Worm (Caenorhabditis elegans): Measurements from ENCODE around the gene Y62H9A.15.

Y62H9A.15 gene

ce11 chrX:11910046-11910445, at the start of gene Y62H9A.15:
TSS of gene Y62H9A.15 (minus strand) at chrX:11910145.
- TF ChIP-seq aha-1 (tag) (peak; percentile 6), tag-97 (GFP tag; IDR thresholded peaks at IDR 0.05) (no peak), nhr-28 (tag; optimal IDR thresholded peaks at IDR 0.05) (peak; percentile 19), vab-7 (GFP tag; IDR thresholded peaks at IDR 0.05) (no peak), daf-16 (GFP tag; optimal IDR thresholded peaks at IDR 0.05) (no peak), daf-16 (tag; optimal IDR thresholded peaks at IDR 0.05) (peak; percentile 58), lin-13 (GFP tag; optimal IDR thresholded peaks at IDR 0.05) (no peak), hlh-11 (tag; optimal IDR thresholded peaks at IDR 0.05) (peak; percentile 28), mxl-2 (GFP tag; conservative IDR thresholded peaks at IDR 0.05) (no peak), dmd-6 (GFP tag; IDR thresholded peaks at IDR 0.05) (peak; percentile 33; the same call in 1 of the 2 replicates), F37D6.2 (tag; optimal IDR thresholded peaks at IDR 0.05) (no peak), mdl-1 (tag; optimal IDR thresholded peaks at IDR 0.05) (peak in 1 of 2 experiments; percentile 25), snpc-4 (tag; optimal IDR thresholded peaks at IDR 0.05) (no peak), dve-1 (tag; optimal IDR thresholded peaks at IDR 0.05; ENCODE audit: insufficient read depth) (peak; percentile 18), zip-11 (GFP tag; IDR thresholded peaks at IDR 0.05) (no peak), ztf-7 (tag; optimal IDR thresholded peaks at IDR 0.05) (no peak), pqm-1 (tag; optimal IDR thresholded peaks at IDR 0.05) (peak; percentile 17)

ce11 chrX:11957246-11957645, 47.3 kb upstream of the Y62H9A.15 start, which contains the start of gene T08D10.5:
TSS of gene T08D10.5 (plus strand) at chrX:11957546.
- TF ChIP-seq hlh-30 (tag; optimal IDR thresholded peaks at IDR 0.05; ENCODE audit: insufficient read depth) (no peak), php-3 (GFP tag; IDR thresholded peaks at IDR 0.05) (no peak), ceh-62 (tag; optimal IDR thresholded peaks at IDR 0.05) (no peak), madf-5 (GFP tag; IDR thresholded peaks at IDR 0.05) (no peak), saeg-2 (GFP tag; IDR thresholded peaks at IDR 0.05) (no peak), nhr-10 (tag; optimal IDR thresholded peaks at IDR 0.05) (no peak), dpl-1 (GFP tag; optimal IDR thresholded peaks at IDR 0.05) (no peak), nhr-102 (tag; optimal IDR thresholded peaks at IDR 0.05) (no peak), ceh-20 (GFP tag; IDR thresholded peaks at IDR 0.05) (no peak), mdl-1 (tag; optimal IDR thresholded peaks at IDR 0.05) (no peak), ama-1 (optimal IDR thresholded peaks at IDR 0.05) (no peak), lin-39 (tag; optimal IDR thresholded peaks at IDR 0.05) (no peak), Y5F2A.4 (GFP tag; optimal IDR thresholded peaks at IDR 0.05) (no peak), lim-7 (GFP tag; IDR thresholded peaks at IDR 0.05) (no peak)

- no peak for TF ChIP-seq lin-29 (GFP tag; IDR thresholded peaks at IDR 0.05)
- no peak for TF ChIP-seq ceh-32 (tag; optimal IDR thresholded peaks at IDR 0.05; ENCODE audit: poor library complexity)
- no peak for TF ChIP-seq lsy-2 (tag; optimal IDR thresholded peaks at IDR 0.05)
- TF ChIP-seq D1046.2 (GFP tag; IDR thresholded peaks at IDR 0.05): no peak
- no peak for TF ChIP-seq zip-2 (tag; optimal IDR thresholded peaks at IDR 0.05)
- TF ChIP-seq ZK546.5 (tag; optimal IDR thresholded peaks at IDR 0.05): no peak
- TF ChIP-seq T26A8.4 (GFP tag; IDR thresholded peaks at IDR 0.05): no peak
- no peak for TF ChIP-seq pqm-1 (tag; optimal IDR thresholded peaks at IDR 0.05)
- TF ChIP-seq lin-13 (GFP tag; optimal IDR thresholded peaks at IDR 0.05): no peak
- TF ChIP-seq ceh-62 (tag; optimal IDR thresholded peaks at IDR 0.05): no peak
- no peak for TF ChIP-seq dpl-1 (GFP tag; optimal IDR thresholded peaks at IDR 0.05)
- no peak for TF ChIP-seq cey-2 (tag; optimal IDR thresholded peaks at IDR 0.05; ENCODE audit: borderline replicate concordance, insufficient read depth)
- no peak for TF ChIP-seq ces-1 (GFP tag; optimal IDR thresholded peaks at IDR 0.05)
Observed at ce11 chrX:11955125-11955524, 45.2 kb upstream of the Y62H9A.15 start, which contains the start of gene T08D10.3. TSS of gene T08D10.3 (plus strand) at chrX:11955425.
